Fruit fly (Drosophila melanogaster) whole organism: ENCODE results near the gene CG42272.

Source experiments
- pan ChIP-seq: fragments of >200 bp; optimal IDR thresholded peaks from 2 replicates; lab custom pipeline; 2017
- psq ChIP-seq: fragments of >200 bp; optimal IDR thresholded peaks from 2 replicates; lab custom pipeline; 2017
- usp ChIP-seq: fragments of >200 bp; optimal IDR thresholded peaks from 2 replicates; lab custom pipeline; 2017; ENCODE audit warnings: missing biosample characterization, missing genetic modification characterization, mixed read lengths

DNA sequence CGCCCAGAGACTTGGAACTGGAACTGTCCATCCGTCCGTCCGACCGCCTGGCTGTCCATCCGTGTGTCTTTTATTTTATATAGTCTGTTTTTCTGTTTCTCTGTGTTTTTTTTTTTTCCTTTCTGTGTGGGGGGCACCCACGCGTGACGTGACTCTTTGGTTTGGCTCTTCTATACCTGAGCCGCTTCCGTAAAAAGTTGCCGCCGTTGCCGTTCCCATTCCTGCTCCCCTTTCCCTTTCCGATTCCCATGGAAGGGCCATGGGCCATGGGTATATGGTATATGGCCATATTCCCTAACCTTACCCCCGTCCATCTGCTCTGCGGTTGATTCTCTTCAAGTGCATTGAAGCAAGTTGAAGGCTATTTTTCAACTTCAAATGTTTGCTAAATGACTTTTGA is 46.1 kb downstream of the CG42272 start:
- TF ChIP-seq pan (lab: Kevin White, UChicago) (no peak), psq (lab: Kevin White, UChicago) (no peak), usp (GFP tag; lab: Kevin White, UChicago) (no peak)
